Worm (Caenorhabditis elegans): ENCODE data around the gene F49C5.9.

F49C5.9 gene

ce11 chrII:12550940-12551339 is 6.5 kb upstream of the F49C5.9 start:
- TF ChIP-seq skn-1 (tag; optimal IDR thresholded peaks at IDR 0.05) (no peak), unc-39 (tag; optimal IDR thresholded peaks at IDR 0.05) (no peak), ama-1 (optimal IDR thresholded peaks at IDR 0.05) (no peak), nhr-77 (tag; optimal IDR thresholded peaks at IDR 0.05) (no peak), ZK546.5 (tag; optimal IDR thresholded peaks at IDR 0.05) (no peak), ztf-4 (tag; optimal IDR thresholded peaks at IDR 0.05) (no peak), unc-55 (GFP tag; optimal IDR thresholded peaks at IDR 0.05) (no peak), F13H6.1 (tag; optimal IDR thresholded peaks at IDR 0.05) (no peak), nhr-23 (tag; optimal IDR thresholded peaks at IDR 0.05) (no peak), nhr-129 (tag; optimal IDR thresholded peaks at IDR 0.05) (no peak), aly-2 (tag; optimal IDR thresholded peaks at IDR 0.05) (no peak), mbf-1 (tag; optimal IDR thresholded peaks at IDR 0.05) (no peak), sma-3 (GFP tag; optimal IDR thresholded peaks at IDR 0.05) (no peak), C34F6.9 (tag; optimal IDR thresholded peaks at IDR 0.05) (no peak), crh-2 (tag; optimal IDR thresholded peaks at IDR 0.05) (no peak), lsy-2 (tag; optimal IDR thresholded peaks at IDR 0.05) (no peak)

- TF ChIP-seq sem-4 (tag; optimal IDR thresholded peaks at IDR 0.05) (no peak), lin-39 (tag; optimal IDR thresholded peaks at IDR 0.05) (no peak), nhr-129 (tag; optimal IDR thresholded peaks at IDR 0.05) (no peak), gmeb-1 (tag; optimal IDR thresholded peaks at IDR 0.05) (no peak), peb-1 (tag; optimal IDR thresholded peaks at IDR 0.05) (no peak), sma-9 (GFP tag; optimal IDR thresholded peaks at IDR 0.05) (no peak), sma-9 (tag; optimal IDR thresholded peaks at IDR 0.05) (no peak), lin-11 (tag; optimal IDR thresholded peaks at IDR 0.05) (no peak), zag-1 (tag; optimal IDR thresholded peaks at IDR 0.05) (no peak), ama-1 (optimal IDR thresholded peaks at IDR 0.05) (no peak), crh-2 (tag; optimal IDR thresholded peaks at IDR 0.05) (no peak), F13H6.1 (tag; optimal IDR thresholded peaks at IDR 0.05) (no peak), snpc-4 (tag; optimal IDR thresholded peaks at IDR 0.05) (no peak), mbf-1 (tag; optimal IDR thresholded peaks at IDR 0.05) (no peak), egl-27 (tag; optimal IDR thresholded peaks at IDR 0.05) (no peak), ceh-82 (tag; optimal IDR thresholded peaks at IDR 0.05) (no peak), ztf-1 (GFP tag; conservative IDR thresholded peaks at IDR 0.05) (no peak), ZK546.5 (tag; optimal IDR thresholded peaks at IDR 0.05) (no peak), nhr-77 (tag; optimal IDR thresholded peaks at IDR 0.05) (no peak), mdl-1 (tag; optimal IDR thresholded peaks at IDR 0.05) (no peak), nhr-12 (tag; optimal IDR thresholded peaks at IDR 0.05) (no peak)
Observed at ce11 chrII:12549613-12550012, 5.2 kb upstream of the F49C5.9 start.

ce11 chrII:12547547-12547946 is 3.1 kb upstream of the F49C5.9 start, which contains the start of gene F49C5.16:
TSS of gene F49C5.16 (plus strand) at chrII:12547847.
- TF ChIP-seq ztf-1 (GFP tag; conservative IDR thresholded peaks at IDR 0.05) = no peak
- no peak for TF ChIP-seq F13H6.1 (tag; optimal IDR thresholded peaks at IDR 0.05)
- TF ChIP-seq mab-5 (tag; optimal IDR thresholded peaks at IDR 0.05) = no peak
- no peak for TF ChIP-seq aly-2 (tag; optimal IDR thresholded peaks at IDR 0.05)
- TF ChIP-seq nhr-11 (tag; optimal IDR thresholded peaks at IDR 0.05) = no peak
- no peak for TF ChIP-seq gmeb-1 (tag; optimal IDR thresholded peaks at IDR 0.05)
- no peak for TF ChIP-seq fos-1 (tag; optimal IDR thresholded peaks at IDR 0.05)
- TF ChIP-seq alr-1 (tag; optimal IDR thresholded peaks at IDR 0.05) = no peak
- TF ChIP-seq mbf-1 (tag; optimal IDR thresholded peaks at IDR 0.05) = no peak
- no peak for TF ChIP-seq nhr-25 (tag; optimal IDR thresholded peaks at IDR 0.05)
- TF ChIP-seq nhr-129 (tag; optimal IDR thresholded peaks at IDR 0.05) = no peak
- no peak for TF ChIP-seq ceh-16 (tag; optimal IDR thresholded peaks at IDR 0.05)
- TF ChIP-seq mdl-1 (tag; optimal IDR thresholded peaks at IDR 0.05) = no peak
- TF ChIP-seq elt-3 (tag; optimal IDR thresholded peaks at IDR 0.05) = no peak
- TF ChIP-seq ZK546.5 (tag; optimal IDR thresholded peaks at IDR 0.05) = no peak
- TF ChIP-seq snpc-4 (tag; optimal IDR thresholded peaks at IDR 0.05) = no peak

ce11 chrII:12546413-12546812 is 2.0 kb upstream of the F49C5.9 start, which contains the start of the genes F49C5.5 and F49C5.10:
TSS of gene F49C5.5 (minus strand) at chrII:12546513.
TSS of gene F49C5.10 (plus strand) at chrII:12546756.
- TF ChIP-seq unc-55 (GFP tag; optimal IDR thresholded peaks at IDR 0.05) (no peak), ztf-1 (GFP tag; conservative IDR thresholded peaks at IDR 0.05) (no peak), peb-1 (tag; optimal IDR thresholded peaks at IDR 0.05) (no peak), nhr-6 (tag; optimal IDR thresholded peaks at IDR 0.05) (no peak), sma-9 (GFP tag; optimal IDR thresholded peaks at IDR 0.05) (no peak), sma-9 (tag; optimal IDR thresholded peaks at IDR 0.05) (no peak), nhr-21 (tag; optimal IDR thresholded peaks at IDR 0.05) (no peak), crh-2 (tag; optimal IDR thresholded peaks at IDR 0.05) (no peak), elt-3 (tag; optimal IDR thresholded peaks at IDR 0.05) (no peak), nhr-10 (tag; optimal IDR thresholded peaks at IDR 0.05) (no peak), skn-1 (tag; optimal IDR thresholded peaks at IDR 0.05) (no peak), sem-4 (tag; optimal IDR thresholded peaks at IDR 0.05) (no peak), ZK546.5 (tag; optimal IDR thresholded peaks at IDR 0.05) (no peak), nhr-11 (tag; optimal IDR thresholded peaks at IDR 0.05) (no peak), lin-39 (tag; optimal IDR thresholded peaks at IDR 0.05) (no peak), C34F6.9 (tag; optimal IDR thresholded peaks at IDR 0.05) (no peak), alr-1 (tag; optimal IDR thresholded peaks at IDR 0.05) (no peak), ztf-11 (tag; optimal IDR thresholded peaks at IDR 0.05) (no peak), elt-1 (tag; optimal IDR thresholded peaks at IDR 0.05) (no peak), mbf-1 (tag; optimal IDR thresholded peaks at IDR 0.05) (no peak), ceh-82 (tag; optimal IDR thresholded peaks at IDR 0.05) (no peak)
